Worm (Caenorhabditis elegans) whole organism, L3 larva: ENCODE data around the gene spe-43.

Source experiments
- ama-1 ChIP-seq: fragments of 150-350 bp; optimal IDR thresholded peaks from 2 replicates; lab custom pipeline; 2018
- nhr-11 ChIP-seq: fragments of 150-350 bp; optimal IDR thresholded peaks from 2 replicates; lab custom pipeline; 2014; ENCODE audit warnings: missing biosample characterization, missing genetic modification characterization
- nhr-28 ChIP-seq: fragments of 150-350 bp; optimal IDR thresholded peaks from 2 replicates; lab custom pipeline; 2014; ENCODE audit warnings: missing biosample characterization, missing genetic modification characterization
- ztf-4 ChIP-seq: fragments of 150-350 bp; optimal IDR thresholded peaks from 2 replicates; lab custom pipeline; 2014; ENCODE audit warnings: missing biosample characterization, missing genetic modification characterization

DNA sequence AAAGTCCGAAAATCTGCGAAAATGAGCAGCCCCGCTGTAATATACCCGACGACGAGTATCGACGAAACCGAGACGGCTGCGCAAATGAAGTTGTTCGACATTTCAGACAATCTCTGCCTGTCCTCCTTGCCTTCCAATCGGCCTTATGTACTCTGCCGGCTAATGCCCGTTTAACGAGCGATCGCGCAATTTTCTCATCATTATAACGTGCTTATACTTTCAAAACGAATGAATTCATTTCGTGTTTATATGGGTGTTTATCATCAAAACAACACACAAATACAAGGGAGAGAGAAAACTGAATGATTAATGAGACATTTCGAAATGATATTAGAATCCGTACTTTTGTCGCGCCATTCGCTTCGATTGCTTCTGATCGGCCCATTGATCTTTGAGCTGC, 51.2 kb downstream of the spe-43 start, which contains the start of gene col-132:
- TF ChIP-seq nhr-11 (tag; lab: Kevin White, UChicago) (no peak), nhr-28 (tag; lab: Kevin White, UChicago) (no peak), ama-1 (no peak), ztf-4 (tag; lab: Kevin White, UChicago) (no peak)
